Worm (Caenorhabditis elegans) whole organism, L1 larva: ENCODE results near the gene npr-22.

Source experiments
- C04F5.9 ChIP-seq: sonication (generic microtip); optimal IDR thresholded peaks from 2 replicates; lab custom pipeline; 2016; ENCODE audit warnings: missing genetic modification characterization, missing compliant biosample characterization
- C16A3.4 ChIP-seq: fragments of 150-350 bp; optimal IDR thresholded peaks from 2 replicates; lab custom pipeline; 2014; ENCODE audit warnings: missing biosample characterization, missing genetic modification characterization
- C34B4.2 ChIP-seq: sonication (generic microtip); optimal IDR thresholded peaks from 2 replicates; lab custom pipeline; 2017; ENCODE audit warnings: mild to moderate bottlenecking, missing genetic modification characterization, missing compliant biosample characterization
- aha-1 ChIP-seq: fragments of 150-350 bp; optimal IDR thresholded peaks from 2 replicates; lab custom pipeline; 2014; ENCODE audit warnings: missing biosample characterization, missing genetic modification characterization
- ceh-8 ChIP-seq: fragments of 200-800 bp; sonication (Bioruptor generic); optimal IDR thresholded peaks from 2 replicates; lab custom pipeline; 2018; ENCODE audit warnings: mild to moderate bottlenecking, missing genetic modification characterization, moderate library complexity, missing compliant biosample characterization
- ceh-88 ChIP-seq: fragments of 200-800 bp; sonication (Bioruptor generic); IDR thresholded peaks from 2 replicates; pipeline ENCODE4 v1.3.6; 2022; ENCODE audit warnings: missing genetic modification characterization, missing compliant biosample characterization
- ces-1 ChIP-seq: fragments of 150-350 bp; optimal IDR thresholded peaks from 2 replicates; lab custom pipeline; 2014; ENCODE audit warnings: missing biosample characterization, missing genetic modification reagents, missing genetic modification characterization
- dpl-1 ChIP-seq, 3 experiments: fragments of 150-350 bp in 2 of 3; sonication (generic microtip) in 1 of 3; optimal IDR thresholded peaks; 2 replicates each; lab custom pipeline; 2014 to 2017; ENCODE audit warnings: missing biosample characterization in 3 of 3, missing genetic modification characterization in 3 of 3, missing genetic modification reagents in 3 of 3
- dsc-1 ChIP-seq: sonication (generic microtip); optimal IDR thresholded peaks from 2 replicates; lab custom pipeline; 2016; ENCODE audit warnings: mild to moderate bottlenecking, missing genetic modification characterization, missing compliant biosample characterization
- efl-1 ChIP-seq, 4 experiments: fragments of 150-350 bp; optimal IDR thresholded peaks in 3 of 4; peaks in 1 of 4; 1 replicate in 1 of 4; 2 replicates in 3 of 4; lab custom pipeline; 2014; ENCODE audit warnings: missing biosample characterization in 2 of 4, missing genetic modification characterization in 2 of 4, missing genetic modification reagents in 2 of 4
- efl-3 ChIP-seq: fragments of 200-800 bp; sonication (Bioruptor generic); optimal IDR thresholded peaks from 2 replicates; lab custom pipeline; 2018; ENCODE audit warnings: mild to moderate bottlenecking, missing genetic modification characterization, missing compliant biosample characterization
- egl-13 ChIP-seq: sonication (generic microtip); optimal IDR thresholded peaks from 2 replicates; lab custom pipeline; 2016; ENCODE audit warnings: missing genotype, missing genetic modification reagents, missing genetic modification characterization, missing compliant biosample characterization
- egl-27 ChIP-seq, 2 experiments: fragments of 150-350 bp in 1 of 2; sonication (generic microtip); optimal IDR thresholded peaks; 3 replicates each; lab custom pipeline; 2017 to 2018; ENCODE audit warnings: missing biosample characterization in 2 of 2, missing genetic modification characterization in 2 of 2, missing genetic modification reagents in 2 of 2
- fkh-8 ChIP-seq: sonication (generic microtip); optimal IDR thresholded peaks from 2 replicates; lab custom pipeline; 2016; ENCODE audit warnings: mild to moderate bottlenecking, missing genetic modification characterization, missing compliant biosample characterization
- fos-1 ChIP-seq: fragments of 150-350 bp; optimal IDR thresholded peaks from 2 replicates; lab custom pipeline; 2014; ENCODE audit warnings: missing biosample characterization, missing genetic modification characterization
- hpl-2 ChIP-seq: fragments of 150-350 bp; optimal IDR thresholded peaks from 2 replicates; lab custom pipeline; 2014; ENCODE audit warnings: missing biosample characterization, missing genetic modification reagents, missing genetic modification characterization
- irx-1 ChIP-seq: sonication (generic microtip); optimal IDR thresholded peaks from 2 replicates; lab custom pipeline; 2016; ENCODE audit warnings: missing genetic modification characterization, missing compliant biosample characterization
- isw-1 ChIP-seq: fragments of 200-800 bp; sonication (Bioruptor generic); IDR thresholded peaks from 2 replicates; pipeline ENCODE4 v1.3.6; 2022; ENCODE audit warnings: missing genetic modification characterization, missing compliant biosample characterization
- lin-13 ChIP-seq: fragments of 150-350 bp; optimal IDR thresholded peaks from 2 replicates; lab custom pipeline; 2014; ENCODE audit warnings: missing biosample characterization, missing genetic modification reagents, missing genetic modification characterization
- lin-15B ChIP-seq: fragments of 150-350 bp; sonication (generic microtip); optimal IDR thresholded peaks from 3 replicates; lab custom pipeline; 2014; ENCODE audit warnings: missing biosample characterization, missing genetic modification characterization
- lsy-2 ChIP-seq, 2 experiments: fragments of 150-350 bp; optimal IDR thresholded peaks; 2 replicates each; lab custom pipeline; 2014; ENCODE audit warnings: missing biosample characterization in 2 of 2, missing genetic modification characterization in 2 of 2
- mab-9 ChIP-seq: fragments of 200-800 bp; sonication (Bioruptor generic); IDR thresholded peaks from 2 replicates; pipeline ENCODE4 v1.3.6; 2022; ENCODE audit warnings: missing genetic modification reagents, missing genetic modification characterization, missing compliant biosample characterization
- mdl-1 ChIP-seq, 2 experiments: fragments of 150-350 bp; optimal IDR thresholded peaks; 2 replicates each; lab custom pipeline; 2014 to 2017; ENCODE audit warnings: missing biosample characterization in 2 of 2, missing genetic modification characterization in 2 of 2, inconsistent platforms in 1 of 2
- mef-2 ChIP-seq: fragments of 150-350 bp; optimal IDR thresholded peaks from 2 replicates; lab custom pipeline; 2014; ENCODE audit warnings: missing biosample characterization, missing genetic modification characterization
- nhr-11 ChIP-seq: fragments of 150-350 bp; optimal IDR thresholded peaks from 2 replicates; lab custom pipeline; 2014; ENCODE audit warnings: missing biosample characterization, missing genetic modification characterization
- nhr-12 ChIP-seq: sonication (generic microtip); optimal IDR thresholded peaks from 2 replicates; lab custom pipeline; 2017; ENCODE audit warnings: missing biosample characterization, missing genetic modification characterization
- nhr-71 ChIP-seq: sonication (generic microtip); optimal IDR thresholded peaks from 2 replicates; lab custom pipeline; 2016; ENCODE audit warnings: mild to moderate bottlenecking, missing genetic modification characterization, moderate library complexity, missing compliant biosample characterization
- nhr-76 ChIP-seq: sonication (generic microtip); optimal IDR thresholded peaks from 2 replicates; lab custom pipeline; 2017; ENCODE audit warnings: missing biosample characterization, missing genetic modification characterization
- nhr-77 ChIP-seq: fragments of 150-350 bp; optimal IDR thresholded peaks from 2 replicates; lab custom pipeline; 2014; ENCODE audit warnings: missing biosample characterization, missing genetic modification characterization
- nhr-85 ChIP-seq: sonication (generic microtip); peaks from one replicate; lab custom pipeline; 2016; ENCODE audit warnings: missing genetic modification characterization, inconsistent platforms, missing compliant biosample characterization
- rnt-1 ChIP-seq: sonication (generic microtip); optimal IDR thresholded peaks from 2 replicates; lab custom pipeline; 2016; ENCODE audit warnings: mild to moderate bottlenecking, missing genetic modification characterization, moderate library complexity, missing compliant biosample characterization
- snpc-4 ChIP-seq: fragments of 150-350 bp; optimal IDR thresholded peaks from 2 replicates; lab custom pipeline; 2014; ENCODE audit warnings: missing biosample characterization, missing genetic modification characterization
- snu-23 ChIP-seq: sonication (generic microtip); optimal IDR thresholded peaks from 2 replicates; lab custom pipeline; 2016; ENCODE audit warnings: missing genetic modification characterization, missing compliant biosample characterization
- sptf-1 ChIP-seq: fragments of 150-350 bp; optimal IDR thresholded peaks from 2 replicates; lab custom pipeline; 2014; ENCODE audit warnings: missing biosample characterization, missing genetic modification characterization
- sup-37 ChIP-seq: fragments of 200-800 bp; sonication (Bioruptor generic); optimal IDR thresholded peaks from 2 replicates; lab custom pipeline; 2018; ENCODE audit warnings: mild to moderate bottlenecking, missing genetic modification characterization, missing compliant biosample characterization
- swsn-7 ChIP-seq: sonication (generic microtip); optimal IDR thresholded peaks from 2 replicates; lab custom pipeline; 2016; ENCODE audit warnings: missing genetic modification characterization, missing compliant biosample characterization
- tbx-2 ChIP-seq: sonication (generic microtip); optimal IDR thresholded peaks from 2 replicates; lab custom pipeline; 2016; ENCODE audit warnings: missing genetic modification characterization, missing compliant biosample characterization
- xbp-1 ChIP-seq: sonication (generic microtip); optimal IDR thresholded peaks from 2 replicates; lab custom pipeline; 2016; ENCODE audit warnings: missing genetic modification characterization, missing compliant biosample characterization
- zag-1 ChIP-seq: fragments of 150-350 bp; optimal IDR thresholded peaks from 2 replicates; lab custom pipeline; 2014; ENCODE audit warnings: missing biosample characterization, missing genetic modification characterization
- zip-4 ChIP-seq: fragments of 200-800 bp; sonication (Bioruptor generic); optimal IDR thresholded peaks from 2 replicates; lab custom pipeline; 2018; ENCODE audit warnings: mild to moderate bottlenecking, missing genetic modification characterization, moderate library complexity, missing compliant biosample characterization

npr-22 gene

ce11 chrIV:8512679-8513078 lies 46.6 kb upstream of the npr-22 start, which contains the start of gene C09G4.4:
Gene C09G4.4 (plus strand): TSS chrIV:8512979.
- TF ChIP-seq aha-1 (tag; lab: Kevin White, UChicago) (no peak), sptf-1 (tag; lab: Kevin White, UChicago) (no peak), lin-15B (tag; lab: Kevin White, UChicago) (no peak), ceh-88 (GFP tag; lab: Robert Waterston, UW) (no peak), dsc-1 (tag; lab: Kevin White, UChicago) (no peak), efl-1 (optimal IDR thresholded peaks at IDR 0.05; lab: Kevin White, UChicago) (no peak), efl-1 (GFP tag; optimal IDR thresholded peaks at IDR 0.05 in 1 of 2; lab: Kevin White, UChicago) (no peak), ceh-8 (GFP tag; lab: Kevin White, UChicago) (no peak), ces-1 (GFP tag; lab: Kevin White, UChicago) (no peak), mdl-1 (tag; optimal IDR thresholded peaks at IDR 0.05; lab: Kevin White, UChicago) (no peak), mef-2 (no peak), xbp-1 (no peak), nhr-77 (tag; lab: Kevin White, UChicago) (no peak), nhr-11 (tag; lab: Kevin White, UChicago) (no peak)

DNA sequence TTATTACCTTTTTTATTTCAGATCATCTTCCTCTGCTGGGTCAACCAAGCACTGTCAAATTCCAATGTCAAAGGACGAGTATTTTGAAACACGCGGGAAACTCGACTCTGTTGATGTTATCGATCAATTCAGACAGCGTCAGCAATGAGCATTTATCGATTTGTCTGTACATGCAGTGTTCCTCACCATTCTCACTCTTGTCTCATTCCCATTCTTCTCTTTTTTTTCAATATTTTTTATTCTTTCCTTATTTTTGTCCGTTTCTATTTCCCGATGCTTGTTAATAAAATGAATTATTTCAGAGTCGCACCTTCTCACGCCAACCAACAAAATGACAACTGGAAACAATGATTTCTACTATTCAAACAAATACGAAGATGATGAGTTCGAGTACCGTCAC lies 45.6 kb upstream of the npr-22 start, which contains the start of gene cks-1:
Gene cks-1, plus strand, starts transcription at position 301 of the 400 bp plus-strand sequence.
- TF ChIP-seq C16A3.4 (tag; lab: Kevin White, UChicago) (no peak), efl-3 (no peak), ceh-8 (GFP tag; lab: Kevin White, UChicago) (no peak), isw-1 (GFP tag; lab: Robert Waterston, UW) (no peak), ces-1 (GFP tag; lab: Kevin White, UChicago) (no peak), fkh-8 (tag; lab: Kevin White, UChicago) (no peak), lsy-2 (tag; optimal IDR thresholded peaks at IDR 0.05; lab: Kevin White, UChicago) (no peak), nhr-76 (tag; lab: Kevin White, UChicago) (no peak)

ce11 chrIV:8514546-8514945 lies 44.7 kb upstream of the npr-22 start:
- TF ChIP-seq mdl-1 (tag; optimal IDR thresholded peaks at IDR 0.05; lab: Kevin White, UChicago): no peak
- no peak for TF ChIP-seq snu-23 (GFP tag; lab: Kevin White, UChicago)
- no peak for TF ChIP-seq C04F5.9 (tag; lab: Kevin White, UChicago)
- TF ChIP-seq snpc-4: no peak
- no peak for TF ChIP-seq sptf-1 (tag; lab: Kevin White, UChicago)
- no peak for TF ChIP-seq swsn-7 (tag; lab: Kevin White, UChicago)

ce11 chrIV:8519949-8520348 lies 39.3 kb upstream of the npr-22 start:
- TF ChIP-seq mab-9 (GFP tag; lab: Robert Waterston, UW) (no peak), efl-1 (optimal IDR thresholded peaks at IDR 0.05; lab: Kevin White, UChicago) (no peak), efl-1 (GFP tag; optimal IDR thresholded peaks at IDR 0.05 in 1 of 2; lab: Kevin White, UChicago) (peak in 1 of 2 experiments; percentile 57)

DNA sequence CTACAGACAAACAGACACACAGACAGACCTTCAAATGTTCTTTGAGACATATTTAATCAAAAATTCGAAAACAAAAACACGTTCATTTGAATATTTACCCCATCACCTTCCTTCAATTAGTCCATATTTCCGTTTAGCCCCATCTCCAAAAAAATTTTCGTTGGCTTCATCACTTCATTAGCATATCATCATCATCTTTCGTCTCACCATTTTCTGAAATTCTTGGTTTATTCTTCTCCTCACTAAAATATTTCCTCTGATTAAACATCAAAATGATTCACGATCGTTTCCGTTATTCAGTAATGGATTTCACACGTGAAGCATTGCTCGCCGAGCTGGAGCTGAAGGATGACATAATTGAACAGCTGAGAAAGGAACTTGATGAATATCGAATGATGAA lies 38.6 kb upstream of the npr-22 start, which contains the start of gene pkg-2:
Gene pkg-2, plus strand, starts transcription at position 301 of the 400 bp plus-strand sequence.
- TF ChIP-seq aha-1 (tag; lab: Kevin White, UChicago) (no peak), rnt-1 (tag; lab: Kevin White, UChicago) (no peak), hpl-2 (no peak), irx-1 (no peak), C34B4.2 (tag; lab: Kevin White, UChicago) (no peak), egl-13 (tag; lab: Kevin White, UChicago) (no peak), lin-13 (no peak), dsc-1 (tag; lab: Kevin White, UChicago) (no peak), ceh-88 (GFP tag; lab: Robert Waterston, UW) (no peak), zip-4 (GFP tag; lab: Kevin White, UChicago) (no peak), tbx-2 (no peak)

DNA sequence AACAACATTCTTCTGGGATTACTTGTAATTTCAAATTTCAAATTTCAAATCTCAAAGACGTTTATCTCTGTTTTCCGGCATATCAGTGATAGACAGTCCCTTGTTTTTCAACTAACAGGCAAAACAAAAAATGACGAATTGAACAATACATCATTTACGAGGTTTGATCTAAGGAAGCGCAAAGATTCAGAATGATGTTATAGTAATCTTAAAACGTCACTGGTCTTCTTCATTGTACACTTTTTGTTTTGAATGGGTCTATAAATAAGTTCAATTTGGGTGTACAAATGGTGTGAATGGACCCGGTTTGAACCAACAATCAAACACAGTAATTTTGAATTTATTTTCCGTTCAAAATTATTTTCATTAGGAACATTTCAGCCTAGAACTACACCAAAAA lies 35.3 kb upstream of the npr-22 start:
- no peak for TF ChIP-seq nhr-85 (tag; lab: Kevin White, UChicago)
- TF ChIP-seq ceh-88 (GFP tag; lab: Robert Waterston, UW): no peak
- TF ChIP-seq tbx-2: no peak
- no peak for TF ChIP-seq nhr-76 (tag; lab: Kevin White, UChicago)
- TF ChIP-seq egl-13 (tag; lab: Kevin White, UChicago): no peak
- TF ChIP-seq nhr-71 (tag; lab: Kevin White, UChicago): no peak
- no peak for TF ChIP-seq dpl-1 (GFP tag; optimal IDR thresholded peaks at IDR 0.05; lab: Kevin White, UChicago)
- TF ChIP-seq zag-1 (tag; lab: Kevin White, UChicago): no peak
- no peak for TF ChIP-seq hpl-2
- no peak for TF ChIP-seq fos-1
- TF ChIP-seq nhr-12 (tag; lab: Kevin White, UChicago): no peak
- no peak for TF ChIP-seq sup-37
- no peak for TF ChIP-seq egl-27 (tag; optimal IDR thresholded peaks at IDR 0.05; lab: Kevin White, UChicago)
